Worm (Caenorhabditis elegans) whole organism, L4 larva: ENCODE measurements around the gene Y58A7A.2.

Source experiments
- daf-8 ChIP-seq: fragments of 200-800 bp; sonication (Bioruptor generic); IDR thresholded peaks from 2 replicates; pipeline ENCODE4 v1.3.6; 2022; ENCODE audit warnings: missing genetic modification characterization, missing compliant biosample characterization
- dve-1 ChIP-seq: sonication (generic microtip); optimal IDR thresholded peaks from 2 replicates; lab custom pipeline; 2017; ENCODE audit warnings: antibody characterized with exemption, mild to moderate bottlenecking, missing genetic modification characterization, missing compliant biosample characterization; ENCODE audit not compliant: insufficient read depth
- jun-1 ChIP-seq: fragments of 150-350 bp; optimal IDR thresholded peaks from 2 replicates; lab custom pipeline; 2014; ENCODE audit warnings: missing biosample characterization, missing genetic modification reagents, missing genetic modification characterization
- nhr-76 ChIP-seq: fragments of 150-350 bp; optimal IDR thresholded peaks from 2 replicates; lab custom pipeline; 2014; ENCODE audit warnings: missing biosample characterization, missing genetic modification characterization

- no peak for TF ChIP-seq nhr-76
- no peak for TF ChIP-seq daf-8 (GFP tag; lab: Robert Waterston, UW)
- no peak for TF ChIP-seq jun-1 (tag; lab: Kevin White, UChicago)
- no peak for TF ChIP-seq dve-1 (tag; lab: Kevin White, UChicago)
Measured at ce11 chrV:5088311-5088710, 16.3 kb upstream of the Y58A7A.2 start.
